Fruit fly (Drosophila melanogaster): ENCODE results near the gene Grx1.

Gene Grx1

DNA sequence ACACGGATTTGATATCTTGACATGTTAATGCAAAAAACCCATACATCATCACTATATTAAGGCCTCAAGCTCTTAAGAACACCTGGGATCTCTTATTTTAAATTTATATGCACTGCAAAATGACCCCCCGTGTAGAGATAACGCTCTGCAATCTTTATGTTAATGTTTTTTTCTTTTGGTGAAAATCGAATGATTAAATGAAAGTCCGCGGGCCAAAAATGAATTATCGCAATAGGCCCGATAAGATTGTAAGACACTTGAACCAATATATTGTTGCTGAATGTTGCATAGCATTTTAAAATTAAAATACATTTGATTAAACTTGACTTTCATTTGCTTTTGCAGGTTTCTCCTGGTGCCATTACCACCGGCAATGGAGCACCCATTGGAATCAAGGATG is 43.0 kb upstream of the Grx1 start:
- no peak for TF ChIP-seq Pif1A (GFP tag; optimal IDR thresholded peaks at IDR 0.05)
- no peak for TF ChIP-seq CG9948 (tag; optimal IDR thresholded peaks at IDR 0.05)

DNA sequence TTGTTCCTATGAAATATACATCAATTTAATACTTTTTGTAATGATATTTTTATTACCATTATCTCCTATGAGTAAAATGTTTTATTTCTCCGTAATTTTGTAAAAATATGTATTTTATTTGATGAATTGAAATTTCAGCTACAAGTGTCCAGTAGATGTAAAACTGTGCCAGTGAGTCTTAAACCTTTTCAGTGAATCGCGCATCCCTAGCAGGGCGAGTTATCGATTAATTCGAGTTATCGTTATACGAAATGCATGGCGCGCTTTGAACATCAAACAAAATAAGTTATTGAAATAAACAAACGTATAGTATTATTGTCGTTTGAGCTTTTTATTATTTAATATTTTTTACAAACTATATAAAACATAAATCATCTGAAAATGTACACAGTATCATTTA is 40.7 kb upstream of the Grx1 start:
- TF ChIP-seq CG34367 (tag; optimal IDR thresholded peaks at IDR 0.05): no peak
- no peak for TF ChIP-seq CG15710 (tag; optimal IDR thresholded peaks at IDR 0.05)
- TF ChIP-seq EcR (GFP tag; optimal IDR thresholded peaks at IDR 0.05): no peak
- no peak for TF ChIP-seq CG14655 (GFP tag; optimal IDR thresholded peaks at IDR 0.05)
- TF ChIP-seq CG17806 (tag; optimal IDR thresholded peaks at IDR 0.05): no peak
- no peak for TF ChIP-seq CG32121 (GFP tag; IDR thresholded peaks at IDR 0.05)
- TF ChIP-seq Snoo (tag; optimal IDR thresholded peaks at IDR 0.05): no peak
- TF ChIP-seq rn (GFP tag; IDR thresholded peaks at IDR 0.05): no peak
- no peak for TF ChIP-seq gl (tag; optimal IDR thresholded peaks at IDR 0.05)
- no peak for TF ChIP-seq CG4496 (GFP tag; IDR thresholded peaks at IDR 0.05)
- TF ChIP-seq fd96Ca (GFP tag; IDR thresholded peaks at IDR 0.05): no peak
- TF ChIP-seq D1 (tag; optimal IDR thresholded peaks at IDR 0.05): peak; percentile 83
- TF ChIP-seq CG12605 (GFP tag; IDR thresholded peaks at IDR 0.05): peak; percentile 72; the same call in 1 of the 2 replicates
- TF ChIP-seq CG8159 (tag; optimal IDR thresholded peaks at IDR 0.05): no peak

DNA sequence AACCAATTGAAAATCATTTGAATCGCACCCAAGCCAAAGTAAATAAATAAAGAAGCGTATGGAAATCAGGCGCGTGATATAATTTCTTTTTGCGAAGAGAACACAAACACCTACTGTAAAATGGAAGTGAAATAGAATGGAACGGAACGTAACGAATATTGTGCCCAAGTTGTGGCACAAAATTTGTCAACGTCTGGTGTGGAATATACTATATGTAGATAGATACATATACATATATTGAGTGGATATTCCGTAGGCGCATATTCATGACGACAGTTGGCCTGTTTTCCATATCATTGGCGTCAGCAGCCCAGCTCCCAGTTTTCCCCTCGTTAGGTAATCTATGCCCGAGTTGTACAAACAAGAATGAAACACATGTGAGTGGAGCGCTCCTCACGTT is 36.8 kb upstream of the Grx1 start:
- no peak for TF ChIP-seq D1 (tag; optimal IDR thresholded peaks at IDR 0.05)

DNA sequence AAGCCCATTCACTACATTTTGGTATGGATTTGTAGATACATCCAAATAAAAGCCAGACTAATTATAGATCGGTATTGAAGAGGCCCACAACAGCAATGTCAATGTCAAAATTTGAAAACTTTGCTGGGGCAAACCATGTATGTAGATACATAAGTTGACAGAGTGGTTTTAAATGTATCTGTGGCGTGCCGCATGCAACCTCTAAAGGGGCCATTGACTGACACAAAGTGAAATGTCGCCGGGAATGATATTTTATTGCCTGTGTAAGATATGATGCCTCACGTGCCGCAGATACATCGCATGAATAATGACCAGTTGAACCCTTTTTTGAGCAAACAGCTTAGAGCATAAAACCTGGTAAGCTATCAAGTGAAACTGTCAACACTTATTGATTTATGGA is 36.3 kb upstream of the Grx1 start:
- TF ChIP-seq EcR (GFP tag; optimal IDR thresholded peaks at IDR 0.05): peak; percentile 22
- no peak for TF ChIP-seq CG9948 (tag; optimal IDR thresholded peaks at IDR 0.05)
- TF ChIP-seq CG12605 (GFP tag; IDR thresholded peaks at IDR 0.05): no peak

DNA sequence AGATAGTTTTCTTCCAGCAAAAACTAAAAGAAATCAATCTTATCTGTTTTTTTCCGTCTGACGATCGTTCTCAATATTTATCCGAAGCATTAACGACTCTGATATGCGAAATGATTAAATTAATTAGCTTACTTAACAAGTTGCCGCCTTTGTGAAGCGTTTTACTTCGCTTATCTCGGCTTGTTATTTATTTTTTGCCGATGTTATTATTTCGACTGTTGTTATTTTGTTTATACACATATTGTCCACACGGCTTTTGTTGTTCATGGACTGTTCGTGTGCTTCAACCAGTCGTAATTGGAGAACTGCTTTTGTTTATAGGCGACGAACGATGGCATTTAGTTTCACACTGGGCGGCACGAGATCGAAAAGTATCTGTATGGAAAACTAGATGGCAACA is 35.8 kb upstream of the Grx1 start:
- TF ChIP-seq CG32121 (GFP tag; IDR thresholded peaks at IDR 0.05) (no peak), Pif1A (GFP tag; optimal IDR thresholded peaks at IDR 0.05) (no peak), Pif1B (GFP tag; optimal IDR thresholded peaks at IDR 0.05) (no peak), CG9948 (tag; optimal IDR thresholded peaks at IDR 0.05) (no peak), gl (tag; optimal IDR thresholded peaks at IDR 0.05) (no peak), fd96Ca (GFP tag; IDR thresholded peaks at IDR 0.05) (no peak), CG8301 (tag; optimal IDR thresholded peaks at IDR 0.05) (no peak), D1 (tag; optimal IDR thresholded peaks at IDR 0.05) (no peak), rn (GFP tag; IDR thresholded peaks at IDR 0.05) (no peak)

DNA sequence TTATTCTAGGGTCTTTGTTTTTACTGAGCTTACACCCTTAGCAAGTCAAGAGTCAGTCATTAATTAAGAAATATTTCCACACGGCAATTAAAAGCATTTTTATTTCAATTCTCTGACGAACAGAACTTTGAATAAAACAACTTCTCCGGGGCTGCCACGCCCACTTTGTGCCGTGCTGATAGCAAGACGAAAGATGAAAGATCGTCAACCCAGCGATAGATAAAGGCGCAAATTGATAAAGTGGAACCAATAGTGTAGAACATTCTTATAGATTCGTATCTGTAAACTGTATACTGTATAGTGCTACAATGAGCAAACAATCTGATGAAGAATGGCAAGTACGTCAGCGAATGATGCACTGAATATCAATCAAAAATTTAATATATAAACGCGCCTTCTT is 34.1 kb upstream of the Grx1 start:
- no peak for TF ChIP-seq CG17806 (tag; optimal IDR thresholded peaks at IDR 0.05)
- peak; percentile 65 for TF ChIP-seq EcR (GFP tag; optimal IDR thresholded peaks at IDR 0.05)

DNA sequence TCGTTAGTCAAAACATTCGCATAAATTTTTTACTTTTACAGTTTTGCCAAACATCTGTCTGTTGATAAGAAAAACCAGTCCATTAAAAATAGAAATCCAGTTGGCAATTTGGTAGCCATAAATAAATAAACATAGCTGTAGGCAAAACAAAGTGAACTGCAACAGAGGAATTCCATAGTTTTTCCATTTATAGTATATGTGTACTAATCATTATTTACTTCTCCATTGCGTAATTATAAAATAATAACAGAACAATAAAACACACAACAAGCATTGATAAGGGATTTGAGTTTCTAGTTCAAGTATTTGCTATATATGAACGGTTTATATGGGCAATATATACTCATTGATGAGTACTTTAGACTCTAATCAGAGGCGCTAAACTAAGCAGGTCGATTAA is 32.4 kb upstream of the Grx1 start:
- no peak for TF ChIP-seq CG15710 (tag; optimal IDR thresholded peaks at IDR 0.05)
- TF ChIP-seq CG17806 (tag; optimal IDR thresholded peaks at IDR 0.05): no peak
- TF ChIP-seq D1 (tag; optimal IDR thresholded peaks at IDR 0.05): no peak
- no peak for TF ChIP-seq rn (GFP tag; IDR thresholded peaks at IDR 0.05)
- no peak for TF ChIP-seq CG14655 (GFP tag; optimal IDR thresholded peaks at IDR 0.05)

DNA sequence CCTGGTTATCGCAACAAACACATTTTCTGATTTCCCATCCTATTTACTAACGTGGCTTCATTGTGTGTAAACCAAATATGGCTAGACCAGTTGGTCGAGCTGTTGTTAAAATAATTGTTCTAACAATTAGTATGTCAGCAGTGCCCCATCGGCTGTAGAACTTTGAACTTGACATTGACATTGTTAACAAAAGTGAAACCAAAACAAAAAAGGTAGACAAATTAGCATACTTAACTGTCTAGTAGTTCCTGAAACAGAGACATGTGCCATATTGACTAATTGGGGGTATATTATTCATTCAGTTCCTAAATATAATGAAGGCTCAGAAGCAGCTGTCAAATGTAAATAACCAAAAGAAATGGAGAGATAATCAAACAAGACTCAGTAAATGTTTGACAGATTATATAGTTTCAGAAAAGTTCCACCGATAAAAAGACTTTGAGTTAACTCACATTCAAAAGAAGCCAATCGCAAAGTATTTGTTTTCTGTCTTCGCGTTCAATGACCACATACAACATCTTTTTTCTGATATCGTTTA is 31.3 kb upstream of the Grx1 start:
- TF ChIP-seq CG17806 (tag; optimal IDR thresholded peaks at IDR 0.05): no peak
- TF ChIP-seq CG8159 (tag; optimal IDR thresholded peaks at IDR 0.05): no peak
- TF ChIP-seq Pif1B (GFP tag; optimal IDR thresholded peaks at IDR 0.05): no peak
- TF ChIP-seq CG9948 (tag; optimal IDR thresholded peaks at IDR 0.05): no peak
- no peak for TF ChIP-seq CG8301 (tag; optimal IDR thresholded peaks at IDR 0.05)
- no peak for TF ChIP-seq CG14655 (GFP tag; optimal IDR thresholded peaks at IDR 0.05)
- no peak for TF ChIP-seq CG4496 (GFP tag; IDR thresholded peaks at IDR 0.05)
- no peak for TF ChIP-seq CG12605 (GFP tag; IDR thresholded peaks at IDR 0.05)
- no peak for TF ChIP-seq Pif1A (GFP tag; optimal IDR thresholded peaks at IDR 0.05)

DNA sequence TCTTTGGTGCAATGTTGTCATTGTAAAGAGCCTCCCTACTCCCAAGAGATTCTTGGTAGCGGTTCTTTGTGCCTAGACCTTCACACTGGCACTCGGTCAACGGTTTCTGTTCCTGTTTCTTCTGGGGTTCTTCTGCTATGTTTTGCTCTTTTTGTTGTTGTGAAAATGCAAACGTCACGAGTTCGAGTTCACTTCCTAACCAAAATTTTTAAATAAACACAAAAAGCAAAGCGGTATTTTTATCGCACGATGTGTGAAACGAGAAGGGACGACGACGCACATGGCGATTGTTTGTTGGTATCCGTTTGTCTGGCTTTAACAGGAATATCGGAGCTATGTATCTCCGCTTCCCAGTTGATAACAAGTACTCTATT is 29.0 kb upstream of the Grx1 start:
- TF ChIP-seq EcR (GFP tag; optimal IDR thresholded peaks at IDR 0.05) (peak; percentile 77), CG32121 (GFP tag; IDR thresholded peaks at IDR 0.05) (no peak)
